Worm (Caenorhabditis elegans) whole organism, L4/young adult: ENCODE measurements around the gene T27E4.5.

ENCODE experiments used
- W03F9.2 ChIP-seq: fragments of 150-350 bp; optimal IDR thresholded peaks from 2 replicates; lab custom pipeline; 2014; ENCODE audit warnings: missing biosample characterization, missing genetic modification characterization
- dao-5 ChIP-seq: sonication (generic microtip); optimal IDR thresholded peaks from 2 replicates; lab custom pipeline; 2016; ENCODE audit warnings: missing genotype, missing genetic modification characterization, moderate library complexity, missing compliant biosample characterization
- him-1 ChIP-seq: sonication (generic microtip); optimal IDR thresholded peaks from 2 replicates; lab custom pipeline; 2016; ENCODE audit warnings: missing genotype, missing genetic modification reagents, missing genetic modification characterization, missing compliant biosample characterization

T27E4.5 gene

ce11 chrV:9085845-9086244 is 16.3 kb upstream of the T27E4.5 start:
- TF ChIP-seq him-1: no peak
- no peak for TF ChIP-seq W03F9.2 (tag; lab: Kevin White, UChicago)
- TF ChIP-seq dao-5 (tag; lab: Kevin White, UChicago): no peak

ce11 chrV:9084252-9084651 is 14.7 kb upstream of the T27E4.5 start:
- TF ChIP-seq him-1 (no peak), dao-5 (tag; lab: Kevin White, UChicago) (no peak), W03F9.2 (tag; lab: Kevin White, UChicago) (no peak)

ce11 chrV:9082350-9082749 is 12.8 kb upstream of the T27E4.5 start:
- TF ChIP-seq him-1 (no peak), dao-5 (tag; lab: Kevin White, UChicago) (no peak), W03F9.2 (tag; lab: Kevin White, UChicago) (no peak)

- TF ChIP-seq dao-5 (tag; lab: Kevin White, UChicago) (no peak), W03F9.2 (tag; lab: Kevin White, UChicago) (no peak)
Observed at ce11 chrV:9081410-9081809, 11.8 kb upstream of the T27E4.5 start.

ce11 chrV:9079965-9080432 is 10.4 kb upstream of the T27E4.5 start:
- no peak for TF ChIP-seq him-1
- TF ChIP-seq W03F9.2 (tag; lab: Kevin White, UChicago): no peak
- TF ChIP-seq dao-5 (tag; lab: Kevin White, UChicago): no peak

ce11 chrV:9078815-9079525 is 9.4 kb upstream of the T27E4.5 start:
- TF ChIP-seq W03F9.2 (tag; lab: Kevin White, UChicago) (no peak), dao-5 (tag; lab: Kevin White, UChicago) (no peak), him-1 (no peak)

- TF ChIP-seq W03F9.2 (tag; lab: Kevin White, UChicago) (no peak), dao-5 (tag; lab: Kevin White, UChicago) (no peak), him-1 (no peak)
Observed at ce11 chrV:9078067-9078581, 8.5 kb upstream of the T27E4.5 start.

ce11 chrV:9076273-9076672 is 6.7 kb upstream of the T27E4.5 start, which contains the start of gene T27E4.7:
Gene T27E4.7, minus strand, starts transcription at chrV:9076322.
- TF ChIP-seq W03F9.2 (tag; lab: Kevin White, UChicago) (no peak), him-1 (no peak), dao-5 (tag; lab: Kevin White, UChicago) (no peak)

ce11 chrV:9075827-9076226 is 6.2 kb upstream of the T27E4.5 start:
- no peak for TF ChIP-seq W03F9.2 (tag; lab: Kevin White, UChicago)
- no peak for TF ChIP-seq dao-5 (tag; lab: Kevin White, UChicago)

- no peak for TF ChIP-seq dao-5 (tag; lab: Kevin White, UChicago)
- TF ChIP-seq W03F9.2 (tag; lab: Kevin White, UChicago): no peak
- TF ChIP-seq him-1: no peak
Observed at ce11 chrV:9074360-9074834, 4.8 kb upstream of the T27E4.5 start.

- no peak for TF ChIP-seq dao-5 (tag; lab: Kevin White, UChicago)
- TF ChIP-seq W03F9.2 (tag; lab: Kevin White, UChicago): no peak
- no peak for TF ChIP-seq him-1
Observed at ce11 chrV:9073322-9074038, 3.9 kb upstream of the T27E4.5 start, which contains the start of gene oac-50. Gene oac-50, minus strand, starts transcription at chrV:9073540.

- no peak for TF ChIP-seq him-1
- no peak for TF ChIP-seq dao-5 (tag; lab: Kevin White, UChicago)
- TF ChIP-seq W03F9.2 (tag; lab: Kevin White, UChicago): no peak
Observed at ce11 chrV:9067678-9068077, 1.9 kb downstream of the T27E4.5 start, which contains the start of gene fip-2. Gene fip-2, plus strand, starts transcription at chrV:9067978.

- TF ChIP-seq W03F9.2 (tag; lab: Kevin White, UChicago) (no peak), him-1 (no peak), dao-5 (tag; lab: Kevin White, UChicago) (no peak)
Observed at ce11 chrV:9065915-9066314, 3.7 kb downstream of the T27E4.5 start.

ce11 chrV:9065001-9065400 is 4.6 kb downstream of the T27E4.5 start:
- TF ChIP-seq W03F9.2 (tag; lab: Kevin White, UChicago) (no peak), him-1 (no peak), dao-5 (tag; lab: Kevin White, UChicago) (no peak)
